Worm (Caenorhabditis elegans): ENCODE data around the gene F42A9.9.

- TF ChIP-seq nhr-43 (tag; optimal IDR thresholded peaks at IDR 0.05; ENCODE audit: poor library complexity, severe bottlenecking) (no peak), nhr-28 (tag; optimal IDR thresholded peaks at IDR 0.05) (no peak), fos-1 (tag; optimal IDR thresholded peaks at IDR 0.05) (no peak), ama-1 (optimal IDR thresholded peaks at IDR 0.05) (no peak), jun-1 (tag; optimal IDR thresholded peaks at IDR 0.05) (no peak), pqm-1 (tag; optimal IDR thresholded peaks at IDR 0.05) (no peak), fkh-2 (tag; optimal IDR thresholded peaks at IDR 0.05) (no peak)
Observed at ce11 chrIV:8686966-8687365, 48.3 kb upstream of the F42A9.9 start.
